In genomic region chrX:2087501-2087900, dm6 we compare ENCODE assay signal across 1 fruit fly cellular context.
TF ChIP-seq lines count a peak whose summit lies in the region.

No protein-coding gene starts in this region.

TF ChIP-seq in whole organism, embryonic, 481 proteins besides CTCF, POLR2A, EP300 and RAD21 (continued from another document and continues in another):
- TF ChIP-seq B-H1 (GFP tag; IDR thresholded peaks at IDR 0.05; lab: Robert Waterston, UW) (peak; percentile 52; the same call in 2 of the 3 replicates), Aef1 (GFP tag; IDR thresholded peaks at IDR 0.05; lab: Robert Waterston, UW) (0 out of 3 replicates have a peak, but pooled peaks have one; percentile 14), CG6854 (GFP tag; optimal IDR thresholded peaks at IDR 0.05; lab: Kevin White, UChicago) (no peak), phol (tag; optimal IDR thresholded peaks at IDR 0.05; lab: Kevin White, UChicago) (peak; percentile 53), CG10979 (tag; optimal IDR thresholded peaks at IDR 0.05; lab: Kevin White, UChicago) (peak; percentile 47), Asciz (GFP tag; optimal IDR thresholded peaks at IDR 0.05; lab: Kevin White, UChicago) (peak; percentile 45), z (GFP tag; IDR thresholded peaks at IDR 0.05; lab: Robert Waterston, UW) (no peak), CG18262 (tag; optimal IDR thresholded peaks at IDR 0.05; lab: Kevin White, UChicago) (peak; percentile 69), CG5953 (GFP tag; IDR thresholded peaks at IDR 0.05; lab: Robert Waterston, UW) (peak; percentile 41; the same call in 1 of the 2 replicates), slbo (GFP tag; IDR thresholded peaks at IDR 0.05; lab: Robert Waterston, UW) (peak; percentile 76), az2 (GFP tag; optimal IDR thresholded peaks at IDR 0.05; lab: Kevin White, UChicago) (peak; percentile 47), Spps (tag; optimal IDR thresholded peaks at IDR 0.05; lab: Kevin White, UChicago) (no peak), CG4328 (GFP tag; optimal IDR thresholded peaks at IDR 0.05; lab: Kevin White, UChicago) (no peak), HLH3B (GFP tag; IDR thresholded peaks at IDR 0.05; lab: Robert Waterston, UW) (peak; percentile 61), Dip2 (GFP tag; IDR thresholded peaks at IDR 0.05; lab: Robert Waterston, UW) (no peak), CG3838 (GFP tag; optimal IDR thresholded peaks at IDR 0.05; lab: Kevin White, UChicago) (no peak), MTF-1 (GFP tag; optimal IDR thresholded peaks at IDR 0.05; lab: Kevin White, UChicago; ENCODE audit: borderline replicate concordance) (no peak), gsb-n (tag; optimal IDR thresholded peaks at IDR 0.05; lab: Kevin White, UChicago) (peak; percentile 56), bsh (GFP tag; optimal IDR thresholded peaks at IDR 0.05; lab: Kevin White, UChicago) (peak; percentile 40 to 74), CG42726 (GFP tag; IDR thresholded peaks at IDR 0.05; lab: Robert Waterston, UW; ENCODE audit: partially characterized antibody) (no peak), Xrp1 (GFP tag; IDR thresholded peaks at IDR 0.05; lab: Robert Waterston, UW) (peak; percentile 64; the same call in 1 of the 2 replicates), jing (GFP tag; optimal IDR thresholded peaks at IDR 0.05; lab: Kevin White, UChicago) (peak; percentile 66), Optix (GFP tag; IDR thresholded peaks at IDR 0.05; lab: Robert Waterston, UW) (peak; percentile 67), NfI (GFP tag; optimal IDR thresholded peaks at IDR 0.05; lab: Kevin White, UChicago) (peak; percentile 68), CG18599 (GFP tag; optimal IDR thresholded peaks at IDR 0.05; lab: Kevin White, UChicago) (peak; percentile 66), ems (GFP tag; optimal IDR thresholded peaks at IDR 0.05; lab: Kevin White, UChicago) (peak; percentile 25), CG10959 (GFP tag; IDR thresholded peaks at IDR 0.05; lab: Robert Waterston, UW) (no peak), CG10431 (GFP tag; optimal IDR thresholded peaks at IDR 0.05; lab: Kevin White, UChicago) (peak; percentile 4), CG30403 (GFP tag; optimal IDR thresholded peaks at IDR 0.05; lab: Kevin White, UChicago) (peak; percentile 55), Antp (GFP tag; optimal IDR thresholded peaks at IDR 0.05; lab: Kevin White, UChicago) (peak; percentile 42), ranshi (GFP tag; IDR thresholded peaks at IDR 0.05; lab: Robert Waterston, UW) (peak; percentile 57), CG17359 (tag; optimal IDR thresholded peaks at IDR 0.05; lab: Kevin White, UChicago) (peak; percentile 56), E2f2 (GFP tag; IDR thresholded peaks at IDR 0.05; lab: Robert Waterston, UW) (peak; percentile 43; the same call in 1 of the 2 replicates), toy (GFP tag; IDR thresholded peaks at IDR 0.05; lab: Robert Waterston, UW) (0 out of 2 replicates have a peak, but pooled peaks have one; percentile 32), ewg (GFP tag; optimal IDR thresholded peaks at IDR 0.05; lab: Kevin White, UChicago) (peak; percentile 55), CG4404 (GFP tag; IDR thresholded peaks at IDR 0.05; lab: Robert Waterston, UW) (no peak), CG12155 (GFP tag; optimal IDR thresholded peaks at IDR 0.05; lab: Kevin White, UChicago) (peak; percentile 35), CG11504 (tag; optimal IDR thresholded peaks at IDR 0.05; lab: Kevin White, UChicago) (peak; percentile 69), inv (GFP tag; IDR thresholded peaks at IDR 0.05; lab: Robert Waterston, UW; ENCODE audit: partially characterized antibody) (no peak), CG4360 (GFP tag; IDR thresholded peaks at IDR 0.05; lab: Robert Waterston, UW) (0 out of 2 replicates have a peak, but pooled peaks have one; percentile 33), cas (GFP tag; IDR thresholded peaks at IDR 0.05; lab: Robert Waterston, UW) (no peak), rib (GFP tag; IDR thresholded peaks at IDR 0.05; lab: Robert Waterston, UW) (no peak), repo (GFP tag; optimal IDR thresholded peaks at IDR 0.05; lab: Kevin White, UChicago) (peak; percentile 9), crp (GFP tag; optimal IDR thresholded peaks at IDR 0.05; lab: Kevin White, UChicago) (no peak), CG1832 (GFP tag; optimal IDR thresholded peaks at IDR 0.05; lab: Kevin White, UChicago) (no peak), zen (tag; optimal IDR thresholded peaks at IDR 0.05; lab: Kevin White, UChicago) (no peak), CG8089 (GFP tag; optimal IDR thresholded peaks at IDR 0.05; lab: Kevin White, UChicago) (peak; percentile 43), lab (GFP tag; optimal IDR thresholded peaks at IDR 0.05; lab: Kevin White, UChicago) (peak; percentile 63), lmd (GFP tag; IDR thresholded peaks at IDR 0.05; lab: Robert Waterston, UW) (peak; percentile 67), CG8290 (GFP tag; optimal IDR thresholded peaks at IDR 0.05; lab: Kevin White, UChicago) (no peak), CG8290 (tag; optimal IDR thresholded peaks at IDR 0.05; lab: Kevin White, UChicago) (peak in 1 of 2 experiments; percentile 90), run (tag; optimal IDR thresholded peaks at IDR 0.05; lab: Kevin White, UChicago) (peak; percentile 13), zfh1 (GFP tag; IDR thresholded peaks at IDR 0.05; lab: Robert Waterston, UW) (peak; percentile 69; the same call in 2 of the 3 replicates), ERR (GFP tag; optimal IDR thresholded peaks at IDR 0.05; lab: Kevin White, UChicago) (no peak), stwl (tag; optimal IDR thresholded peaks at IDR 0.05; lab: Kevin White, UChicago) (no peak), ATbp (GFP tag; optimal IDR thresholded peaks at IDR 0.05; lab: Kevin White, UChicago) (peak; percentile 81), Side (GFP tag; optimal IDR thresholded peaks at IDR 0.05; lab: Kevin White, UChicago) (peak; percentile 22), amos (GFP tag; IDR thresholded peaks at IDR 0.05; lab: Robert Waterston, UW; ENCODE audit: partially characterized antibody) (no peak), CG33213 (GFP tag; optimal IDR thresholded peaks at IDR 0.05; lab: Kevin White, UChicago) (peak; percentile 28), CG14014 (GFP tag; IDR thresholded peaks at IDR 0.05; lab: Robert Waterston, UW) (peak; percentile 49; the same call in 1 of the 2 replicates), Sox102F (GFP tag; optimal IDR thresholded peaks at IDR 0.05; lab: Kevin White, UChicago) (peak; percentile 71), CG10321 (GFP tag; IDR thresholded peaks at IDR 0.05; lab: Robert Waterston, UW) (peak; percentile 62), gcm (GFP tag; optimal IDR thresholded peaks at IDR 0.05; lab: Kevin White, UChicago) (peak; percentile 21), nerfin-2 (GFP tag; IDR thresholded peaks at IDR 0.05; lab: Robert Waterston, UW; ENCODE audit: partially characterized antibody) (no peak), kay (GFP tag; optimal IDR thresholded peaks at IDR 0.05; lab: Kevin White, UChicago) (no peak), Six4 (GFP tag; optimal IDR thresholded peaks at IDR 0.05; lab: Kevin White, UChicago) (peak; percentile 28), CG6683 (GFP tag; optimal IDR thresholded peaks at IDR 0.05; lab: Kevin White, UChicago) (no peak), Hr51 (GFP tag; optimal IDR thresholded peaks at IDR 0.05; lab: Kevin White, UChicago) (peak in 1 of 2 experiments; percentile 71), Rfx (GFP tag; IDR thresholded peaks at IDR 0.05; lab: Robert Waterston, UW) (peak; percentile 48; the same call in 1 of the 2 replicates), pum (GFP tag; optimal IDR thresholded peaks at IDR 0.05; lab: Kevin White, UChicago) (peak; percentile 36), Awh (GFP tag; IDR thresholded peaks at IDR 0.05; lab: Robert Waterston, UW) (peak; percentile 77), BEAF-32 (GFP tag; optimal IDR thresholded peaks at IDR 0.05; lab: Kevin White, UChicago) (no peak), otp (GFP tag; IDR thresholded peaks at IDR 0.05; lab: Robert Waterston, UW) (0 out of 3 replicates have a peak, but pooled peaks have one; percentile 41), Myb (GFP tag; optimal IDR thresholded peaks at IDR 0.05; lab: Kevin White, UChicago) (peak; percentile 40), jumu (GFP tag; optimal IDR thresholded peaks at IDR 0.05; lab: Kevin White, UChicago) (peak; percentile 62), tna (GFP tag; IDR thresholded peaks at IDR 0.05; lab: Robert Waterston, UW; ENCODE audit: partially characterized antibody) (no peak), ara (GFP tag; IDR thresholded peaks at IDR 0.05; lab: Robert Waterston, UW) (peak; percentile 17; the same call in 1 of the 2 replicates), danr (GFP tag; IDR thresholded peaks at IDR 0.05; lab: Robert Waterston, UW) (peak; percentile 40; the same call in 1 of the 2 replicates), CG17361 (GFP tag; IDR thresholded peaks at IDR 0.05; lab: Robert Waterston, UW) (peak; percentile 46; the same call in 1 of the 3 replicates), Sin3A (optimal IDR thresholded peaks at IDR 0.05; lab: Kevin White, UChicago) (no peak), CkIIα-i1 (GFP tag; IDR thresholded peaks at IDR 0.05; lab: Robert Waterston, UW) (no peak), Hmx (GFP tag; optimal IDR thresholded peaks at IDR 0.05; lab: Kevin White, UChicago) (no peak), CG31388 (GFP tag; optimal IDR thresholded peaks at IDR 0.05; lab: Kevin White, UChicago) (no peak), CG6765 (GFP tag; optimal IDR thresholded peaks at IDR 0.05; lab: Kevin White, UChicago) (no peak), CG2712 (tag; optimal IDR thresholded peaks at IDR 0.05; lab: Kevin White, UChicago) (peak; percentile 69), Bgb (GFP tag; IDR thresholded peaks at IDR 0.05; lab: Robert Waterston, UW; ENCODE audit: partially characterized antibody) (no peak), Fer3 (tag; optimal IDR thresholded peaks at IDR 0.05; lab: Kevin White, UChicago) (peak; percentile 18), CG13123 (GFP tag; optimal IDR thresholded peaks at IDR 0.05; lab: Kevin White, UChicago) (no peak), salm (tag; optimal IDR thresholded peaks at IDR 0.05; lab: Kevin White, UChicago) (peak; percentile 46), CG14965 (GFP tag; optimal IDR thresholded peaks at IDR 0.05; lab: Kevin White, UChicago; ENCODE audit: borderline replicate concordance) (no peak), CG6175 (GFP tag; IDR thresholded peaks at IDR 0.05; lab: Robert Waterston, UW) (0 out of 3 replicates have a peak, but pooled peaks have one; percentile 24), PHDP (tag; optimal IDR thresholded peaks at IDR 0.05; lab: Kevin White, UChicago) (peak; percentile 54), Xbp1 (GFP tag; optimal IDR thresholded peaks at IDR 0.05; lab: Kevin White, UChicago) (peak; percentile 60), unpg (GFP tag; optimal IDR thresholded peaks at IDR 0.05; lab: Kevin White, UChicago) (peak; percentile 60), CG6654 (GFP tag; optimal IDR thresholded peaks at IDR 0.05; lab: Kevin White, UChicago) (no peak), Drgx (GFP tag; IDR thresholded peaks at IDR 0.05; lab: Robert Waterston, UW) (peak; percentile 86), croc (GFP tag; conservative IDR thresholded peaks at IDR 0.05; lab: Robert Waterston, UW) (peak; percentile 32; the same call in 1 of the 3 replicates), Abd-B (GFP tag; optimal IDR thresholded peaks at IDR 0.05; lab: Kevin White, UChicago) (peak; percentile 31), ind (GFP tag; optimal IDR thresholded peaks at IDR 0.05; lab: Kevin White, UChicago) (peak; percentile 48), ci (GFP tag; IDR thresholded peaks at IDR 0.05; lab: Robert Waterston, UW) (peak; percentile 94), sens (GFP tag; lab: Kevin White, UChicago) (peak; percentile 82), Meics (GFP tag; optimal IDR thresholded peaks at IDR 0.05; lab: Kevin White, UChicago) (peak; percentile 33), sisA (GFP tag; IDR thresholded peaks at IDR 0.05; lab: Robert Waterston, UW) (peak; percentile 65), Dek (tag; optimal IDR thresholded peaks at IDR 0.05; lab: Kevin White, UChicago) (peak; percentile 35), CG8478 (optimal IDR thresholded peaks at IDR 0.05; lab: Kevin White, UChicago) (no peak), wdn (GFP tag; IDR thresholded peaks at IDR 0.05; lab: Robert Waterston, UW) (peak; percentile 53), Lhr (GFP tag; optimal IDR thresholded peaks at IDR 0.05; lab: Kevin White, UChicago) (peak; percentile 4), esg (GFP tag; conservative IDR thresholded peaks at IDR 0.05; lab: Robert Waterston, UW) (peak; percentile 35; the same call in 1 of the 2 replicates), insv (GFP tag; optimal IDR thresholded peaks at IDR 0.05; lab: Kevin White, UChicago) (no peak), Nf-YC (tag; optimal IDR thresholded peaks at IDR 0.05; lab: Kevin White, UChicago) (no peak), CG18011 (GFP tag; optimal IDR thresholded peaks at IDR 0.05; lab: Kevin White, UChicago) (peak; percentile 29), CG1792 (GFP tag; optimal IDR thresholded peaks at IDR 0.05; lab: Kevin White, UChicago) (no peak), CG32767 (GFP tag; IDR thresholded peaks at IDR 0.05; lab: Robert Waterston, UW) (peak; percentile 53; the same call in 1 of the 2 replicates), tgo (GFP tag; IDR thresholded peaks at IDR 0.05; lab: Robert Waterston, UW) (peak; percentile 37; the same call in 1 of the 3 replicates), fd64A (GFP tag; optimal IDR thresholded peaks at IDR 0.05; lab: Kevin White, UChicago) (no peak), CG9609 (GFP tag; optimal IDR thresholded peaks at IDR 0.05; lab: Kevin White, UChicago) (peak; percentile 34), CG9437 (GFP tag; optimal IDR thresholded peaks at IDR 0.05; lab: Kevin White, UChicago) (peak; percentile 24), lov (optimal IDR thresholded peaks at IDR 0.05; lab: Kevin White, UChicago) (no peak), lov (GFP tag; IDR thresholded peaks at IDR 0.05; lab: Robert Waterston, UW) (0 out of 3 replicates have a peak, but pooled peaks have one; percentile 48), pan (optimal IDR thresholded peaks at IDR 0.05; lab: Kevin White, UChicago) (no peak), pan (GFP tag; optimal IDR thresholded peaks at IDR 0.05 in 1 of 2, IDR thresholded peaks at IDR 0.05 in 1 of 2) (peak in 1 of 2 experiments; percentile 71), Bteb2 (GFP tag; optimal IDR thresholded peaks at IDR 0.05; lab: Kevin White, UChicago) (peak; percentile 18), gem (tag; optimal IDR thresholded peaks at IDR 0.05; lab: Kevin White, UChicago) (peak; percentile 74), p53 (GFP tag; optimal IDR thresholded peaks at IDR 0.05; lab: Kevin White, UChicago) (no peak), Chrac-16 (GFP tag; optimal IDR thresholded peaks at IDR 0.05; lab: Kevin White, UChicago) (peak; percentile 4), her (GFP tag; optimal IDR thresholded peaks at IDR 0.05; lab: Kevin White, UChicago) (peak; percentile 54), bcd (GFP tag; optimal IDR thresholded peaks at IDR 0.05; lab: Kevin White, UChicago) (peak; percentile 29), zen2 (GFP tag; IDR thresholded peaks at IDR 0.05; lab: Robert Waterston, UW; ENCODE audit: partially characterized antibody) (no peak)
